Fruit fly (Drosophila melanogaster): ENCODE data around the gene CG11286.

Gene CG11286

dm6 chr3R:7809662-7810621, 38.4 kb upstream of the CG11286 start, which contains the start of the genes CG2993 and sgll (continued):
- peak; percentile 92 for TF ChIP-seq H2.0 (GFP tag; IDR thresholded peaks at IDR 0.05)
- TF ChIP-seq corto (GFP tag; optimal IDR thresholded peaks at IDR 0.05), result no peak
- no peak for TF ChIP-seq sna (GFP tag; IDR thresholded peaks at IDR 0.05; ENCODE audit: partially characterized antibody)
- no peak for TF ChIP-seq salm (tag; optimal IDR thresholded peaks at IDR 0.05)
- peak; percentile 63 for TF ChIP-seq Bdp1 (GFP tag; optimal IDR thresholded peaks at IDR 0.05)
- TF ChIP-seq tx (GFP tag; optimal IDR thresholded peaks at IDR 0.05), result peak; percentile 80
- TF ChIP-seq CG5953 (GFP tag; IDR thresholded peaks at IDR 0.05), result peak; percentile 87
- TF ChIP-seq tio (GFP tag; optimal IDR thresholded peaks at IDR 0.05), result peak; percentile 89
- TF ChIP-seq B-H2 (GFP tag; optimal IDR thresholded peaks at IDR 0.05), result peak; percentile 83
- peak; percentile 89 for TF ChIP-seq Aef1 (GFP tag; IDR thresholded peaks at IDR 0.05)
- no peak for TF ChIP-seq Hr39 (optimal IDR thresholded peaks at IDR 0.05)
- no peak for TF ChIP-seq CG15601 (tag; optimal IDR thresholded peaks at IDR 0.05)
- peak; percentile 92 for TF ChIP-seq CG31388 (GFP tag; optimal IDR thresholded peaks at IDR 0.05)
- TF ChIP-seq aop (GFP tag; IDR thresholded peaks at IDR 0.05), result peak; percentile 38; the same call in 1 of the 2 replicates
- TF ChIP-seq slbo (GFP tag; IDR thresholded peaks at IDR 0.05), result peak; percentile 98
- TF ChIP-seq Kr (GFP tag; optimal IDR thresholded peaks at IDR 0.05), result peak; percentile 32
- peak; percentile 91 for TF ChIP-seq CG13624 (GFP tag; optimal IDR thresholded peaks at IDR 0.05)
- TF ChIP-seq CG3065 (GFP tag; optimal IDR thresholded peaks at IDR 0.05), result peak; percentile 83
- TF ChIP-seq Ptx1 (GFP tag; IDR thresholded peaks at IDR 0.05), result peak; percentile 96
- TF ChIP-seq Trl (optimal IDR thresholded peaks at IDR 0.05), result no peak
- peak; percentile 98 for TF ChIP-seq Trl (GFP tag; optimal IDR thresholded peaks at IDR 0.05)
- TF ChIP-seq H15 (GFP tag; IDR thresholded peaks at IDR 0.05), result peak; percentile 94
- TF ChIP-seq CG31365 (tag; optimal IDR thresholded peaks at IDR 0.05), result peak; percentile 75
- TF ChIP-seq mld (GFP tag; IDR thresholded peaks at IDR 0.05; ENCODE audit: partially characterized antibody), result no peak
- TF ChIP-seq Nf-YC (tag; optimal IDR thresholded peaks at IDR 0.05), result peak; percentile 76
- no peak for TF ChIP-seq hb (GFP tag; IDR thresholded peaks at IDR 0.05; ENCODE audit: partially characterized antibody)
- peak; percentile 58 for TF ChIP-seq CG7928 (GFP tag; optimal IDR thresholded peaks at IDR 0.05)
- peak; percentile 95 for TF ChIP-seq CG4820 (GFP tag; optimal IDR thresholded peaks at IDR 0.05)
- TF ChIP-seq CG43689 (GFP tag; IDR thresholded peaks at IDR 0.05), result peak; percentile 77
- peak; percentile 89 for TF ChIP-seq ttk (GFP tag; IDR thresholded peaks at IDR 0.05)
- TF ChIP-seq Side (GFP tag; optimal IDR thresholded peaks at IDR 0.05), result peak; percentile 93
- TF ChIP-seq CG1024 (GFP tag; IDR thresholded peaks at IDR 0.05), result peak; percentile 90
- peak; percentile 87 for TF ChIP-seq CG14965 (GFP tag; optimal IDR thresholded peaks at IDR 0.05; ENCODE audit: borderline replicate concordance)
- TF ChIP-seq cg (GFP tag; optimal IDR thresholded peaks at IDR 0.05), result no peak
- TF ChIP-seq CG11085 (GFP tag; IDR thresholded peaks at IDR 0.05), result peak; percentile 94
- peak; percentile 88 for TF ChIP-seq sug (tag; optimal IDR thresholded peaks at IDR 0.05)
- peak; percentile 73 for TF ChIP-seq Myb (GFP tag; optimal IDR thresholded peaks at IDR 0.05)
- no peak for TF ChIP-seq tna (GFP tag; IDR thresholded peaks at IDR 0.05; ENCODE audit: partially characterized antibody)
- no peak for TF ChIP-seq cad (GFP tag; optimal IDR thresholded peaks at IDR 0.05)
- peak; percentile 91 for TF ChIP-seq slp2 (GFP tag; optimal IDR thresholded peaks at IDR 0.05)
- TF ChIP-seq fd102C (GFP tag; optimal IDR thresholded peaks at IDR 0.05), result peak; percentile 67
- TF ChIP-seq CG13296 (GFP tag; optimal IDR thresholded peaks at IDR 0.05), result no peak
- TF ChIP-seq CG7271 (tag; optimal IDR thresholded peaks at IDR 0.05), result peak; percentile 74
- TF ChIP-seq sqz (GFP tag; optimal IDR thresholded peaks at IDR 0.05), result no peak
- TF ChIP-seq Dad (GFP tag; optimal IDR thresholded peaks at IDR 0.05), result peak; percentile 77
- TF ChIP-seq dmrt99B (tag; optimal IDR thresholded peaks at IDR 0.05), result peak; percentile 79
- TF ChIP-seq toy (GFP tag; IDR thresholded peaks at IDR 0.05), result peak; percentile 39; the same call in 1 of the 2 replicates
- peak; percentile 75 for TF ChIP-seq ash1 (GFP tag; optimal IDR thresholded peaks at IDR 0.05)
- TF ChIP-seq jing (GFP tag; optimal IDR thresholded peaks at IDR 0.05), result peak; percentile 85
- TF ChIP-seq ac (GFP tag; optimal IDR thresholded peaks at IDR 0.05), result peak; percentile 68

Data from whole organism, embryonic.